Fruit fly (Drosophila melanogaster) whole organism, embryonic: Measurements from ENCODE around the gene Ir94d.

Source experiments
- CG10431 ChIP-seq: fragments of 200-800 bp; sonication (Bioruptor generic); optimal IDR thresholded peaks from 3 replicates; lab custom pipeline; 2018; ENCODE audit warnings: missing biosample characterization, mild to moderate bottlenecking, missing genetic modification characterization
- CG11085 ChIP-seq: fragments of 200-800 bp; sonication (Bioruptor generic); IDR thresholded peaks from 2 replicates; pipeline ENCODE4 v1.3.6; 2022; ENCODE audit warnings: missing biosample characterization, missing genetic modification characterization
- CG12219 ChIP-seq: fragments of 200-800 bp; sonication (Bioruptor generic); optimal IDR thresholded peaks from 3 replicates; lab custom pipeline; 2018; ENCODE audit warnings: missing biosample characterization, mild to moderate bottlenecking, missing genetic modification characterization
- CG13624 ChIP-seq: fragments of 200-800 bp; sonication (Bioruptor generic); optimal IDR thresholded peaks from 2 replicates; lab custom pipeline; 2016; ENCODE audit warnings: missing biosample characterization, missing genetic modification characterization
- CG14441 ChIP-seq: fragments of 200-800 bp; sonication (Bioruptor generic); IDR thresholded peaks from 2 replicates; pipeline ENCODE4 v1.3.6; 2022; ENCODE audit warnings: missing biosample characterization, missing genetic modification characterization
- CG14710 ChIP-seq: fragments of 200-800 bp; sonication (Bioruptor generic); optimal IDR thresholded peaks from 3 replicates; lab custom pipeline; 2019; ENCODE audit warnings: missing biosample characterization, mild to moderate bottlenecking, missing genetic modification characterization, moderate library complexity
- CG18262 ChIP-seq: fragments of 200-800 bp; optimal IDR thresholded peaks from 3 replicates; lab custom pipeline; 2019; ENCODE audit warnings: missing biosample characterization, mild to moderate bottlenecking, missing genetic modification characterization, moderate library complexity
- CG18619 ChIP-seq: fragments of 200-800 bp; sonication (Bioruptor generic); optimal IDR thresholded peaks from 3 replicates; lab custom pipeline; 2017; ENCODE audit warnings: missing biosample characterization, mild to moderate bottlenecking, missing genetic modification characterization
- CG18764 ChIP-seq: fragments of 200-800 bp; sonication (Bioruptor generic); optimal IDR thresholded peaks from 3 replicates; lab custom pipeline; 2016; ENCODE audit warnings: missing biosample characterization, missing genetic modification characterization
- CG2129 ChIP-seq: fragments of 200-800 bp; sonication (Bioruptor generic); IDR thresholded peaks from 2 replicates; pipeline ENCODE4 v1.3.6; 2022; ENCODE audit warnings: missing biosample characterization, missing genetic modification characterization; ENCODE audit not compliant: partially characterized antibody
- CG30020 ChIP-seq: fragments of 200-800 bp; optimal IDR thresholded peaks from 2 replicates; lab custom pipeline; 2019; ENCODE audit warnings: missing biosample characterization, mild to moderate bottlenecking, missing genetic modification characterization, moderate library complexity
- CG30431 ChIP-seq: fragments of 200-800 bp; sonication (Bioruptor generic); optimal IDR thresholded peaks from 2 replicates; lab custom pipeline; 2017; ENCODE audit warnings: missing biosample characterization, missing genetic modification characterization
- CG31441 ChIP-seq: fragments of 200-800 bp; sonication (Bioruptor generic); IDR thresholded peaks from 2 replicates; pipeline ENCODE4 v1.3.6; 2022; ENCODE audit warnings: missing biosample characterization, missing genetic modification characterization
- CG3407 ChIP-seq: fragments of 200-800 bp; sonication (Bioruptor generic); optimal IDR thresholded peaks from 2 replicates; lab custom pipeline; 2018; ENCODE audit warnings: missing biosample characterization, mild to moderate bottlenecking, missing genetic modification characterization
- CG34224 ChIP-seq: fragments of 200-800 bp; sonication (Bioruptor generic); IDR thresholded peaks from 3 replicates; pipeline ENCODE4 v1.3.6; 2022; ENCODE audit warnings: missing biosample characterization, missing genetic modification characterization; ENCODE audit not compliant: partially characterized antibody
- CG3995 ChIP-seq: fragments of 200-800 bp; sonication (Bioruptor generic); optimal IDR thresholded peaks from 3 replicates; lab custom pipeline; 2016; ENCODE audit warnings: missing biosample characterization, missing genetic modification characterization
- CG5180 ChIP-seq: fragments of 200-800 bp; sonication (Bioruptor generic); optimal IDR thresholded peaks from 3 replicates; lab custom pipeline; 2017; ENCODE audit warnings: missing biosample characterization, missing genetic modification characterization, mild to moderate bottlenecking, moderate library complexity, missing genetic modification reagents
- CG5953 ChIP-seq: fragments of 200-800 bp; sonication (Bioruptor generic); IDR thresholded peaks from 2 replicates; pipeline ENCODE4 v1.3.6; 2022; ENCODE audit warnings: missing biosample characterization, missing genetic modification characterization
- CG6175 ChIP-seq: fragments of 200-800 bp; sonication (Bioruptor generic); IDR thresholded peaks from 3 replicates; pipeline ENCODE4 v1.3.6; 2022; ENCODE audit warnings: missing biosample characterization, missing genetic modification characterization
- CG6272 ChIP-seq: fragments of 200-800 bp; sonication (Bioruptor generic); IDR thresholded peaks from 2 replicates; pipeline ENCODE4 v1.3.6; 2022; ENCODE audit warnings: missing biosample characterization, missing genetic modification characterization
- CG6765 ChIP-seq: fragments of 200-800 bp; sonication (Bioruptor generic); optimal IDR thresholded peaks from 3 replicates; lab custom pipeline; 2017; ENCODE audit warnings: missing biosample characterization, mild to moderate bottlenecking, missing genetic modification characterization
- CG6813 ChIP-seq: fragments of 200-800 bp; sonication (Bioruptor generic); optimal IDR thresholded peaks from 2 replicates; lab custom pipeline; 2017; ENCODE audit warnings: missing biosample characterization, missing genetic modification characterization, mild to moderate bottlenecking, moderate library complexity, missing genetic modification reagents
- CG7556 ChIP-seq: fragments of 200-800 bp; sonication (Bioruptor generic); optimal IDR thresholded peaks from 2 replicates; lab custom pipeline; 2017; ENCODE audit warnings: missing biosample characterization, mild to moderate bottlenecking, missing genetic modification characterization
- CG7963 ChIP-seq: fragments of 200-800 bp; sonication (Bioruptor generic); IDR thresholded peaks from 3 replicates; pipeline ENCODE4 v1.3.6; 2022; ENCODE audit warnings: missing biosample characterization, missing genetic modification characterization; ENCODE audit not compliant: partially characterized antibody
- CG8089 ChIP-seq: fragments of 200-800 bp; sonication (Bioruptor generic); optimal IDR thresholded peaks from 3 replicates; lab custom pipeline; 2016; ENCODE audit warnings: missing biosample characterization, missing genetic modification characterization
- Elba2 ChIP-seq: fragments of 200-800 bp; sonication (Bioruptor generic); optimal IDR thresholded peaks from 3 replicates; lab custom pipeline; 2016; ENCODE audit warnings: missing biosample characterization, missing genetic modification characterization
- Hmr ChIP-seq: fragments of 200-800 bp; sonication (Bioruptor generic); optimal IDR thresholded peaks from 3 replicates; lab custom pipeline; 2017; ENCODE audit warnings: mild to moderate bottlenecking, missing biosample characterization, missing genetic modification reagents, missing genetic modification characterization
- Hr78 ChIP-seq, 2 experiments: fragments of 200-800 bp in 1 of 2; fragments of >200 bp in 1 of 2; sonication (Bioruptor generic) in 1 of 2; optimal IDR thresholded peaks; 2 replicates each; lab custom pipeline; 2017 to 2019; ENCODE audit warnings: missing biosample characterization in 2 of 2, missing genetic modification characterization in 2 of 2, mild to moderate bottlenecking in 1 of 2, moderate library complexity in 1 of 2
- Med ChIP-seq: fragments of 200-800 bp; sonication (Bioruptor generic); peaks from one replicate; lab custom pipeline; 2016; ENCODE audit warnings: missing biosample characterization, missing genetic modification characterization, mild to moderate bottlenecking, inconsistent platforms, moderate library complexity
- NC2β ChIP-seq: fragments of 200-800 bp; sonication (Bioruptor generic); optimal IDR thresholded peaks from 2 replicates; lab custom pipeline; 2016; ENCODE audit warnings: missing biosample characterization, missing genetic modification characterization
- PHDP ChIP-seq: fragments of 200-800 bp; sonication (Bioruptor generic); optimal IDR thresholded peaks from 3 replicates; lab custom pipeline; 2018; ENCODE audit warnings: missing biosample characterization, mild to moderate bottlenecking, missing genetic modification characterization, moderate library complexity
- Pdp1 ChIP-seq, 2 experiments: fragments of 200-800 bp; sonication (Bioruptor generic); optimal IDR thresholded peaks; 3 replicates each; lab custom pipeline; 2016; ENCODE audit warnings: missing biosample characterization in 2 of 2, missing genetic modification characterization in 2 of 2, mild to moderate bottlenecking in 1 of 2, moderate library complexity in 1 of 2
- Ravus ChIP-seq: fragments of 200-800 bp; sonication (Bioruptor generic); IDR thresholded peaks from 2 replicates; pipeline ENCODE4 v1.3.6; 2022; ENCODE audit warnings: missing biosample characterization, missing genetic modification characterization
- Side ChIP-seq: fragments of 200-800 bp; sonication (Bioruptor generic); optimal IDR thresholded peaks from 2 replicates; lab custom pipeline; 2016; ENCODE audit warnings: missing biosample characterization, missing genetic modification characterization
- Sin3A ChIP-seq: fragments of >200 bp; optimal IDR thresholded peaks from 2 replicates; lab custom pipeline; 2018
- Sox102F ChIP-seq: fragments of 200-800 bp; sonication (Bioruptor generic); optimal IDR thresholded peaks from 2 replicates; lab custom pipeline; 2018; ENCODE audit warnings: missing biosample characterization, mild to moderate bottlenecking, missing genetic modification characterization, moderate library complexity
- al ChIP-seq: fragments of 200-800 bp; sonication (Bioruptor generic); IDR thresholded peaks from 2 replicates; pipeline ENCODE4 v1.3.6; 2022; ENCODE audit warnings: missing biosample characterization, missing genetic modification characterization
- amos ChIP-seq: fragments of 200-800 bp; sonication (Bioruptor generic); IDR thresholded peaks from 2 replicates; pipeline ENCODE4 v1.3.6; 2022; ENCODE audit warnings: missing biosample characterization, missing genetic modification characterization; ENCODE audit not compliant: partially characterized antibody
- br ChIP-seq: fragments of >200 bp; optimal IDR thresholded peaks from 2 replicates; lab custom pipeline; 2017
- cg ChIP-seq: fragments of 200-800 bp; sonication (Bioruptor generic); optimal IDR thresholded peaks from 3 replicates; lab custom pipeline; 2019; ENCODE audit warnings: missing biosample characterization, mild to moderate bottlenecking, missing genetic modification characterization, moderate library complexity
- cwo ChIP-seq: fragments of 200-800 bp; sonication (Bioruptor generic); optimal IDR thresholded peaks from 3 replicates; lab custom pipeline; 2017; ENCODE audit warnings: missing biosample characterization, missing genetic modification characterization, mild to moderate bottlenecking, moderate library complexity, missing genetic modification reagents
- gsb ChIP-seq: fragments of 200-800 bp; sonication (Bioruptor generic); IDR thresholded peaks from 2 replicates; pipeline ENCODE4 v1.3.6; 2022; ENCODE audit warnings: missing biosample characterization, missing genetic modification characterization
- her ChIP-seq: fragments of 200-800 bp; sonication (Bioruptor generic); optimal IDR thresholded peaks from 2 replicates; lab custom pipeline; 2016; ENCODE audit warnings: missing biosample characterization, missing genetic modification characterization
- inv ChIP-seq: fragments of 200-800 bp; sonication (Bioruptor generic); IDR thresholded peaks from 2 replicates; pipeline ENCODE4 v1.3.6; 2022; ENCODE audit warnings: missing biosample characterization, missing genetic modification characterization; ENCODE audit not compliant: partially characterized antibody
- kni ChIP-seq: fragments of 200-800 bp; sonication (Bioruptor generic); optimal IDR thresholded peaks from 3 replicates; lab custom pipeline; 2017; ENCODE audit warnings: mild to moderate bottlenecking, missing biosample characterization, missing genetic modification reagents, missing genetic modification characterization
- lmd ChIP-seq: fragments of 200-800 bp; sonication (Bioruptor generic); IDR thresholded peaks from 2 replicates; pipeline ENCODE4 v1.3.6; 2022; ENCODE audit warnings: missing biosample characterization, missing genetic modification characterization
- ranshi ChIP-seq: fragments of 200-800 bp; sonication (Bioruptor generic); IDR thresholded peaks from 2 replicates; pipeline ENCODE4 v1.3.6; 2022; ENCODE audit warnings: missing biosample characterization, missing genetic modification characterization
- sens-2 ChIP-seq: fragments of 200-800 bp; sonication (Bioruptor generic); IDR thresholded peaks from 2 replicates; pipeline ENCODE4 v1.3.6; 2022; ENCODE audit warnings: missing biosample characterization, missing genetic modification characterization
- slou ChIP-seq: fragments of 200-800 bp; sonication (Bioruptor generic); optimal IDR thresholded peaks from 3 replicates; lab custom pipeline; 2016; ENCODE audit warnings: missing biosample characterization, missing genetic modification characterization
- so ChIP-seq: fragments of 200-800 bp; sonication (Bioruptor generic); IDR thresholded peaks from 3 replicates; pipeline ENCODE4 v1.3.6; 2022; ENCODE audit warnings: missing biosample characterization, missing genetic modification characterization

Ir94d gene

dm6 chr3R:23445249-23445916, 42.8 kb downstream of the Ir94d start (continued):
- TF ChIP-seq cwo (GFP tag; lab: Kevin White, UChicago) (no peak), Hr78 (GFP tag; optimal IDR thresholded peaks at IDR 0.05; lab: Kevin White, UChicago) (no peak), Sin3A (lab: Kevin White, UChicago) (no peak), al (GFP tag; lab: Robert Waterston, UW) (no peak), CG34224 (GFP tag; lab: Robert Waterston, UW) (no peak), NC2β (GFP tag; lab: Kevin White, UChicago) (no peak), CG3995 (GFP tag; lab: Kevin White, UChicago) (no peak), CG5953 (GFP tag; lab: Robert Waterston, UW) (no peak), inv (GFP tag; lab: Robert Waterston, UW) (no peak), PHDP (no peak), CG18619 (no peak), CG10431 (GFP tag; lab: Kevin White, UChicago) (peak; percentile 1), CG7963 (GFP tag; lab: Robert Waterston, UW) (no peak), slou (GFP tag; lab: Kevin White, UChicago) (no peak), CG6272 (GFP tag; lab: Robert Waterston, UW) (no peak), CG6175 (GFP tag; lab: Robert Waterston, UW) (no peak), CG2129 (GFP tag; lab: Robert Waterston, UW) (no peak), CG7556 (no peak), ranshi (GFP tag; lab: Robert Waterston, UW) (peak; percentile 6; the same call in 1 of the 2 replicates), CG18764 (GFP tag; lab: Kevin White, UChicago) (no peak), Ravus (no peak), CG31441 (GFP tag; lab: Robert Waterston, UW) (peak; percentile 40; the same call in 1 of the 2 replicates), Elba2 (no peak), CG14441 (peak; percentile 46; the same call in 1 of the 2 replicates), CG12219 (GFP tag; lab: Kevin White, UChicago) (peak; percentile 33), Sox102F (GFP tag; lab: Kevin White, UChicago) (peak; percentile 21), CG13624 (no peak), cg (GFP tag; lab: Kevin White, UChicago) (no peak), Med (GFP tag; lab: Kevin White, UChicago) (no peak), CG18262 (tag; lab: Kevin White, UChicago) (peak; percentile 34), CG11085 (GFP tag; lab: Robert Waterston, UW) (0 out of 2 replicates have a peak, but pooled peaks have one; percentile 21), CG6813 (GFP tag; lab: Kevin White, UChicago) (peak; percentile 58), CG30431 (GFP tag; lab: Kevin White, UChicago) (peak; percentile 22), so (GFP tag; lab: Robert Waterston, UW) (peak; percentile 54; the same call in 1 of the 3 replicates), CG5180 (GFP tag; lab: Kevin White, UChicago) (peak; percentile 31), CG30020 (tag; lab: Kevin White, UChicago) (no peak), CG3407 (GFP tag; lab: Kevin White, UChicago) (peak; percentile 19), Side (GFP tag; lab: Kevin White, UChicago) (no peak), lmd (no peak; the same call in 1 of the 2 replicates), kni (peak; percentile 31), CG8089 (GFP tag; lab: Kevin White, UChicago) (no peak), gsb (GFP tag; lab: Robert Waterston, UW) (peak; percentile 29; the same call in 1 of the 2 replicates), CG14710 (tag; lab: Kevin White, UChicago) (no peak), Hmr (GFP tag; lab: Kevin White, UChicago) (no peak), amos (GFP tag; lab: Robert Waterston, UW) (no peak), her (GFP tag; lab: Kevin White, UChicago) (no peak), br (lab: Kevin White, UChicago) (no peak), sens-2 (GFP tag; lab: Robert Waterston, UW) (no peak), Pdp1 (GFP tag; optimal IDR thresholded peaks at IDR 0.05; lab: Kevin White, UChicago) (no peak), CG6765 (no peak)
